Fruit fly (Drosophila melanogaster): ENCODE measurements around the gene CG7778.

CG7778 gene

dm6 chr2L:8382646-8383045 lies 36.2 kb downstream of the CG7778 start, which contains the start of the genes CG13392 and Rcd4 (continued):
- TF ChIP-seq Blimp-1 (GFP tag; optimal IDR thresholded peaks at IDR 0.05) (peak; percentile 27), phol (tag; optimal IDR thresholded peaks at IDR 0.05) (peak; percentile 7), CG11456 (GFP tag; IDR thresholded peaks at IDR 0.05) (peak; percentile 78), kni (GFP tag; optimal IDR thresholded peaks at IDR 0.05) (peak; percentile 64), CG1647 (GFP tag; optimal IDR thresholded peaks at IDR 0.05) (peak; percentile 76), yki (optimal IDR thresholded peaks at IDR 0.05) (no peak), CG5245 (GFP tag; optimal IDR thresholded peaks at IDR 0.05) (peak; percentile 40), Fer1 (GFP tag; optimal IDR thresholded peaks at IDR 0.05) (peak; percentile 75), lov (optimal IDR thresholded peaks at IDR 0.05) (no peak), lov (GFP tag; IDR thresholded peaks at IDR 0.05) (no peak), zfh1 (GFP tag; IDR thresholded peaks at IDR 0.05) (peak; percentile 75; the same call in 2 of the 3 replicates), cwo (GFP tag; optimal IDR thresholded peaks at IDR 0.05) (no peak), slp2 (GFP tag; optimal IDR thresholded peaks at IDR 0.05) (peak; percentile 30), gem (tag; optimal IDR thresholded peaks at IDR 0.05) (peak; percentile 7), CG9727 (GFP tag; optimal IDR thresholded peaks at IDR 0.05) (peak; percentile 30), CG9817 (tag; optimal IDR thresholded peaks at IDR 0.05) (peak; percentile 57), Usf (GFP tag; optimal IDR thresholded peaks at IDR 0.05) (no peak), CG15601 (tag; optimal IDR thresholded peaks at IDR 0.05) (peak; percentile 14), CG6254 (GFP tag; optimal IDR thresholded peaks at IDR 0.05) (peak; percentile 24), CG10366 (GFP tag; IDR thresholded peaks at IDR 0.05) (peak; percentile 38; the same call in 1 of the 2 replicates), Dll (GFP tag; IDR thresholded peaks at IDR 0.05; ENCODE audit: partially characterized antibody) (peak; percentile 63; the same call in 2 of the 4 replicates), CG12299 (tag; optimal IDR thresholded peaks at IDR 0.05) (peak; percentile 41), tll (GFP tag; optimal IDR thresholded peaks at IDR 0.05) (no peak), CG12236 (GFP tag; optimal IDR thresholded peaks at IDR 0.05) (no peak), CG4854 (GFP tag; optimal IDR thresholded peaks at IDR 0.05) (peak; percentile 45), Bdp1 (GFP tag; optimal IDR thresholded peaks at IDR 0.05) (peak; percentile 33), CG31365 (tag; optimal IDR thresholded peaks at IDR 0.05) (no peak), fd96Cb (tag; optimal IDR thresholded peaks at IDR 0.05) (no peak), MTF-1 (GFP tag; optimal IDR thresholded peaks at IDR 0.05; ENCODE audit: borderline replicate concordance) (peak; percentile 13), Lim3 (GFP tag; IDR thresholded peaks at IDR 0.05) (no peak), so (GFP tag; IDR thresholded peaks at IDR 0.05) (no peak), twi (tag; optimal IDR thresholded peaks at IDR 0.05) (peak; percentile 40), CG10565 (GFP tag; optimal IDR thresholded peaks at IDR 0.05) (no peak), dmrt11E (tag; optimal IDR thresholded peaks at IDR 0.05) (peak; percentile 21), sens-2 (GFP tag; IDR thresholded peaks at IDR 0.05) (no peak), CG1603 (tag; optimal IDR thresholded peaks at IDR 0.05) (peak; percentile 85), vvl (GFP tag; IDR thresholded peaks at IDR 0.05) (peak; percentile 87), CG8388 (GFP tag; optimal IDR thresholded peaks at IDR 0.05) (peak; percentile 63), CG15696 (tag; optimal IDR thresholded peaks at IDR 0.05) (no peak), z (GFP tag; IDR thresholded peaks at IDR 0.05) (no peak), CG3281 (GFP tag; optimal IDR thresholded peaks at IDR 0.05) (peak; percentile 60), CG9609 (GFP tag; optimal IDR thresholded peaks at IDR 0.05) (peak; percentile 74), trh (GFP tag; optimal IDR thresholded peaks at IDR 0.05) (no peak), Ravus (GFP tag; IDR thresholded peaks at IDR 0.05) (no peak), al (GFP tag; IDR thresholded peaks at IDR 0.05) (peak; percentile 24; the same call in 1 of the 2 replicates), dm (GFP tag; optimal IDR thresholded peaks at IDR 0.05) (peak; percentile 48), stc (GFP tag; IDR thresholded peaks at IDR 0.05) (no peak), pho (GFP tag; optimal IDR thresholded peaks at IDR 0.05) (peak; percentile 79), YL-1 (GFP tag; optimal IDR thresholded peaks at IDR 0.05) (peak; percentile 71), Doc2 (GFP tag; IDR thresholded peaks at IDR 0.05) (no peak), scrt (GFP tag; optimal IDR thresholded peaks at IDR 0.05) (peak; percentile 41)

All from whole organism, embryonic.